Fruit fly (Drosophila melanogaster): ENCODE results near the gene up.

up gene

DNA sequence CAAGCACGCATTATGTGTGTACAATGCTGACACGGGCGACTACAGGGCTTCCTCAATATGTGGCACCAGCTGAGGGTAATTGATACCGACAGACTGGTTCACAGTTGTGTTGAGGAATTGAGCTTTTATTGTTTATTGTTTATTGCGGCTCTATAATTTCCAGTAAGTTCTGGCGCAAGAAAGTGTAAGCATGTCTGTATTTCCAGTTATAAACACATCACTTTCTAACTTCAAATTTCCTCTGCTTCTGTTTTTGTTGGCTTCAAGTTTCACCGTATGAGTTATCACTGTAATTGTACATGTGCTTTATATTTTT lies 24.2 kb upstream of the up start (continued):
- TF ChIP-seq crp (GFP tag; optimal IDR thresholded peaks at IDR 0.05) (peak in 1 of 2 experiments; percentile 23), dysf (GFP tag; IDR thresholded peaks at IDR 0.05) (peak; percentile 91), az2 (GFP tag; optimal IDR thresholded peaks at IDR 0.05) (peak; percentile 76), CG10267 (tag; optimal IDR thresholded peaks at IDR 0.05) (peak; percentile 43), CG8359 (GFP tag; optimal IDR thresholded peaks at IDR 0.05; ENCODE audit: borderline replicate concordance) (peak; percentile 45), D19A (tag; optimal IDR thresholded peaks at IDR 0.05) (peak; percentile 57), lmd (GFP tag; IDR thresholded peaks at IDR 0.05) (peak; percentile 84), Aef1 (GFP tag; IDR thresholded peaks at IDR 0.05) (peak; percentile 69), CG14860 (GFP tag; IDR thresholded peaks at IDR 0.05; ENCODE audit: partially characterized antibody) (no peak), CG8290 (GFP tag; optimal IDR thresholded peaks at IDR 0.05) (no peak), CG8290 (tag; optimal IDR thresholded peaks at IDR 0.05) (peak in 1 of 2 experiments; percentile 66), lov (optimal IDR thresholded peaks at IDR 0.05) (no peak), lov (GFP tag; IDR thresholded peaks at IDR 0.05) (no peak), nerfin-2 (GFP tag; IDR thresholded peaks at IDR 0.05; ENCODE audit: partially characterized antibody) (no peak), Stat92E (GFP tag; optimal IDR thresholded peaks at IDR 0.05) (no peak), B-H2 (GFP tag; optimal IDR thresholded peaks at IDR 0.05) (peak; percentile 67), Hr78 (GFP tag; optimal IDR thresholded peaks at IDR 0.05) (peak in 1 of 2 experiments; percentile 57), CG10565 (GFP tag; optimal IDR thresholded peaks at IDR 0.05) (no peak), ac (GFP tag; optimal IDR thresholded peaks at IDR 0.05) (no peak), CG8388 (GFP tag; optimal IDR thresholded peaks at IDR 0.05) (peak; percentile 55), mld (GFP tag; IDR thresholded peaks at IDR 0.05; ENCODE audit: partially characterized antibody) (no peak), Hr3 (GFP tag; optimal IDR thresholded peaks at IDR 0.05) (peak; percentile 67), CG10431 (GFP tag; optimal IDR thresholded peaks at IDR 0.05) (no peak), CG34376 (GFP tag; optimal IDR thresholded peaks at IDR 0.05) (peak; percentile 78), CG6175 (GFP tag; IDR thresholded peaks at IDR 0.05) (0 out of 3 replicates have a peak, but pooled peaks have one; percentile 31), Jarid2 (GFP tag; optimal IDR thresholded peaks at IDR 0.05) (peak; percentile 31), CG4424 (GFP tag; optimal IDR thresholded peaks at IDR 0.05) (peak; percentile 69), lbe (GFP tag; optimal IDR thresholded peaks at IDR 0.05) (no peak), CG43689 (GFP tag; IDR thresholded peaks at IDR 0.05) (no peak), her (GFP tag; optimal IDR thresholded peaks at IDR 0.05) (peak; percentile 80), pb (GFP tag; optimal IDR thresholded peaks at IDR 0.05) (peak; percentile 66), unpg (GFP tag; optimal IDR thresholded peaks at IDR 0.05) (peak; percentile 81), dan (GFP tag; IDR thresholded peaks at IDR 0.05) (no peak), Fer2 (tag; optimal IDR thresholded peaks at IDR 0.05) (peak; percentile 28), CG11247 (GFP tag; IDR thresholded peaks at IDR 0.05) (peak; percentile 71), crol (GFP tag; IDR thresholded peaks at IDR 0.05) (no peak), Side (GFP tag; optimal IDR thresholded peaks at IDR 0.05) (peak; percentile 77), CG3065 (GFP tag; optimal IDR thresholded peaks at IDR 0.05) (no peak), h (optimal IDR thresholded peaks at IDR 0.05) (no peak), CG13624 (GFP tag; optimal IDR thresholded peaks at IDR 0.05) (peak; percentile 83), CG7357 (GFP tag; IDR thresholded peaks at IDR 0.05) (peak; percentile 68; the same call in 2 of the 3 replicates), CG8944 (GFP tag; optimal IDR thresholded peaks at IDR 0.05) (peak; percentile 84), ind (GFP tag; optimal IDR thresholded peaks at IDR 0.05) (peak; percentile 82), sr (GFP tag; IDR thresholded peaks at IDR 0.05) (no peak), CG5180 (GFP tag; optimal IDR thresholded peaks at IDR 0.05) (peak; percentile 44), CG13123 (GFP tag; optimal IDR thresholded peaks at IDR 0.05) (peak; percentile 8), gce (GFP tag; IDR thresholded peaks at IDR 0.05) (0 out of 3 replicates have a peak, but pooled peaks have one; percentile 24), mam (GFP tag; optimal IDR thresholded peaks at IDR 0.05) (peak; percentile 83), pita (GFP tag; optimal IDR thresholded peaks at IDR 0.05) (no peak), Sry-β (GFP tag; optimal IDR thresholded peaks at IDR 0.05) (no peak), trem (tag; optimal IDR thresholded peaks at IDR 0.05) (peak; percentile 0), fu2 (GFP tag; optimal IDR thresholded peaks at IDR 0.05) (peak; percentile 72)
